Fruit fly (Drosophila melanogaster) whole organism, pupa: Measurements from ENCODE around the gene CG6749.

Source experiments
- CG14655 ChIP-seq: fragments of 200-800 bp; sonication (Bioruptor generic); optimal IDR thresholded peaks from 3 replicates; lab custom pipeline; 2017; ENCODE audit warnings: mild to moderate bottlenecking, missing biosample characterization, missing genetic modification reagents, missing genetic modification characterization
- CG15710 ChIP-seq: fragments of 200-800 bp; sonication (Bioruptor generic); optimal IDR thresholded peaks from 2 replicates; lab custom pipeline; 2018; ENCODE audit warnings: missing biosample characterization, mild to moderate bottlenecking, missing genetic modification characterization, moderate library complexity
- CG17806 ChIP-seq: fragments of 200-800 bp; sonication (Bioruptor generic); optimal IDR thresholded peaks from 2 replicates; lab custom pipeline; 2018; ENCODE audit warnings: missing biosample characterization, mild to moderate bottlenecking, missing genetic modification characterization, moderate library complexity
- Pif1B ChIP-seq: fragments of 200-800 bp; sonication (Bioruptor generic); optimal IDR thresholded peaks from 3 replicates; lab custom pipeline; 2016; ENCODE audit warnings: missing biosample characterization, missing genetic modification characterization

- no peak for TF ChIP-seq CG15710 (tag; lab: Kevin White, UChicago)
- TF ChIP-seq CG14655 = no peak
- no peak for TF ChIP-seq CG17806 (tag; lab: Kevin White, UChicago)
- TF ChIP-seq Pif1B = no peak
Observed at dm6 chr3L:9765710-9766005, 32.1 kb upstream of the CG6749 start.
